Fruit fly (Drosophila melanogaster) S2 (cell line): ENCODE results near the gene Noa36.

Source experiments
- CG8478 ChIP-seq: fragments of >200 bp; optimal IDR thresholded peaks from 2 replicates; lab custom pipeline; 2018
- CTCF ChIP-seq, 2 experiments: fragments of >200 bp; optimal IDR thresholded peaks; 2 replicates each; lab custom pipeline; 2018

Noa36 gene

DNA sequence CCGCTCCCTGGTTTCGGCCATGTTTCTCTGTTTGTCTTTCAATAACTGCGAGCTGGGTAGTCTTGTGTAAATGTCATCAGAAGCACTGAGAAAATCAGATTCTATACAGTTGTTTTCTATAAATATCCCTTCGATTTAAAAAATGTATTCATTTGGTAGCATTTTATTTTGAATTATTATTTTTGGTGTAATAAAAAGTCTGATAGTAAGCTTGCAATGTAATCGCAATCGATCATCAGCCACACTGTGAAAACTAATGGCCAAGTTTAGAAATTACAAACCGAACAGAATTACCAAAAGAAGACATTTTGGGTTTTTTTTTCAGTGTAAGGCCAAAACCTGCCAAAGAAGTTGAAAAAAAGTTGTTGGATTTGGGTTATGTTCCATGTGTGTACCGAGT is 21.7 kb upstream of the Noa36 start:
- TF ChIP-seq CG8478 (lab: Kevin White, UChicago) (no peak), CTCF (optimal IDR thresholded peaks at IDR 0.05; lab: Kevin White, UChicago) (no peak)

- TF ChIP-seq CG8478 (lab: Kevin White, UChicago): no peak
- TF ChIP-seq CTCF (optimal IDR thresholded peaks at IDR 0.05; lab: Kevin White, UChicago): peak in 1 of 2 experiments; percentile 42
Observed at dm6 chr3R:28605835-28606234, 6.7 kb upstream of the Noa36 start, which contains the start of gene CG9986. Gene CG9986 (plus strand): TSS chr3R:28606079.

dm6 chr3R:28603561-28603960 is 4.5 kb upstream of the Noa36 start:
- TF ChIP-seq CTCF (optimal IDR thresholded peaks at IDR 0.05; lab: Kevin White, UChicago) (no peak), CG8478 (lab: Kevin White, UChicago) (no peak)

dm6 chr3R:28600144-28600792 is 1.2 kb upstream of the Noa36 start:
- no peak for TF ChIP-seq CG8478 (lab: Kevin White, UChicago)
- TF ChIP-seq CTCF (optimal IDR thresholded peaks at IDR 0.05; lab: Kevin White, UChicago): no peak

DNA sequence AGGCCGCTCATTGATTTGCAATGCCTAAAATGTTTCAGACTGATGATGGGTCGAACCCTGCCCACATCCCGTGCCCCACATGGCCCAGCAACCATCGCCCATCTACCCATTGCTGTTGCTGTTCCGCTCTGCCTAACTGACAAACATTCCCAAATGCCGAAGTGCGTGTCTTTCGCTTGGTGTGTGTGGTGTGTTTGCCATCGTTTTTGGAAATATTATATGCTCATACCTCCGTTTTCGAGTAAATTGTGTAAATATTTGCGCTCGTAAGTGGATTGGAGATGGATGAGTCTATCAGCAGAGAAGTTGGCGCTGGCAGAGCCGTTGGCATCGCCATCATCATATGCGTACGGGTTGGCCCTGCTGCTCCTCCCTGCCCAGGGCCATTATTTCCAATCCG is 1.6 kb downstream of the Noa36 start:
- TF ChIP-seq CG8478 (lab: Kevin White, UChicago) (no peak), CTCF (optimal IDR thresholded peaks at IDR 0.05; lab: Kevin White, UChicago) (no peak)

DNA sequence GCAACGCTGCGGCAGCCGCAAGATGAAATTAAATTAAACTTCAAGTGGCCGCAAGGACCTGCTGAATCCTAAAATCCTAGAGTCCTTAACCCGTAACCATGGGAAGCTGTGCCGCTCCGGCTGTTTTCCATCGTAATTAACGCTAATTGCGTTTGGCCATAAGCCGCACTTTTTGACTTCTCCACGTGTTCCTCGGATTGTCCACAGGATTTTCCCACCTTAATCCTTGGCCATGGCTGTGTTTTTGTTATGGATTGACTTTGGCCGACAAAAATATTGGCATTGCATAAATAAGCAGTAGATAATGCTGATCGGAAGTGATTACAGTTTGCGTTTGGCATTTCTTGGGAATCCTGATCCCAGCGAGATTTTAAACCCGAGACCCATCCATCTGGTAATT is 2.7 kb downstream of the Noa36 start:
- TF ChIP-seq CTCF (optimal IDR thresholded peaks at IDR 0.05; lab: Kevin White, UChicago): no peak

DNA sequence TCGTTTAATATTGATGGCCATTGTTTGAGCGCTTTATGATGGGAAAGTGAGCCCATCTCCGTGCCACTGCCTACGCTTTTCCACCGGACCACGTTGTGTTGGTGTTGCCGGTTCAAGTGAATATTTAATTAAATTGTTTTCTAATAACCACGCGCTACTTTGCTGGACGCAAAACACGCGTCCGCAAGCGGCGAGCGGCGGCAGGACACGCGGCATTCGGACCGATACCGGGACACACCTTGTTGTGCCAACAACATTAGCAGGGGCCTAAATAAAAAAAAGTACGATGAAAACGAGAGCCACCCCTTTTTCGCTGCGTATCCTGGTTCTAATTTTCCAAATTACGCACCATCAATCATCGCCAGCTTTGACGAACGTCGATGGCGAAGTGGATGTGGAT is 3.2 kb downstream of the Noa36 start:
- no peak for TF ChIP-seq CTCF (optimal IDR thresholded peaks at IDR 0.05; lab: Kevin White, UChicago)
- no peak for TF ChIP-seq CG8478 (lab: Kevin White, UChicago)

DNA sequence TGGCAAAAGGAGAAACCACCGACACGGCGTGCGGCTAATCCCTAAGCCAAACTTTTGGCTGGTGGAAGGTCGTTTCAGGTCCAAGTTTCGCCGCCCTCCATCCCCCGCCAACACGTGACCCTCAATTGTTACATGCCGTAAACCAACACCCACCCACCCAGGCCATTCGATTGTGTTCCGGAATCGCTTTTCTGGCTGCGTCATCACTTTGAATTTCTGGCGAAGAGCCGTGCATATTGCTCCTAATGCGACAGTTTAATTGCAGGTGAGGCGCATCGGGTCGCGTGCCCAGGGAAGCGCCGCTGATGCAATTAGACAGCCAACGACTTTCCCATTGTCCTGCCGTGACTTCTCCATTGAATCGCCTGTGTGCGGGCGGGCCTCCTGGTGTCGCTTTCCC is 4.2 kb downstream of the Noa36 start:
- TF ChIP-seq CTCF (optimal IDR thresholded peaks at IDR 0.05; lab: Kevin White, UChicago) (no peak), CG8478 (lab: Kevin White, UChicago) (no peak)

DNA sequence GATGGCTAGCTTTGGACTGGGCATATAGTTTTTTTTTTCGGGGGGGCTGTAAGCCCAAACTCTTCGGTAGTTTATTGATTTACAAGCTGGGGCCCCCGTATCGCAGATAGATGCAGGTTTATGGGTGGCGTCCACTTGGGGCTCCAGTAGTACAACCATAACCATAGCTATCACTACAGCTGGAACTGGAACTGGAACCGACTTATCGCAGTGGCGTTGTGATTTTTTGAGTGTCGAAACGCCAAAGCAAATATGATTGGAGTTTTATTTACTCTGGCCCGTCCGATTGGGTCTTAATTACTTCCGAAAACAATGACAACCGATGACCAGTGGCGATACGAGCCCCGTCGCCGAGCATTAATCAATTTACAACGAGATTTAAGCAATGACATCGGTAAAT is 8.6 kb downstream of the Noa36 start:
- TF ChIP-seq CTCF (optimal IDR thresholded peaks at IDR 0.05; lab: Kevin White, UChicago) (no peak), CG8478 (lab: Kevin White, UChicago) (no peak)

DNA sequence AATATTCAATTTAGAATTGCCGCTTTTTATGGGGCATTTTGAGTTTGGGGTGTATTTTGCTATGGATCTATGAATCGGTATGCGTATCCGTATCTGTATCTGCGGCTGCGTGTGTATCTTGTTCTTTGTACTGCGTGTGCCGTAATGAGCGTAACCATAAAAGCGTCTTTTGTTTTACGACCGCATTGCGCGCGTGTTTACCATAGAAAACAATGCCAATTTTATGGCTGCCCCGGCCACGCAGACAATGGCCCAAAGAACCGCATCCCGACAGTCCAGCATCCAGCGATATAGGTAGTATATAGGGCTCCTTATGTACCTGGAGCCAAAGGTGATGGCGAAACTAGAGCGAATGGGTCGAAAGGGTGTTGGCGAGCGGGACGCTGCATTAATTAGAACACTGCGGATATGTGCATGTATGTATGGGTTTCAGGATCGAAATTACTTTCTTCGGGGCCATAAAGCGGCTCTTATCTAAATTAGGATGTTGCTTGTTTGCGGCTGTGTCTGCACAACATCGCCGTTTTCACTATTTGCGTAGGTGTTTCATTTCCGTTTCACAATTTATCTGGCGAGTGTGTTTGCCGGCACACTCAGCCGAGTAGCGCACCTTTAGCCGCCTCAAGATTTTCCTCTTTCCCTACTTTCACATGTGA is 10.6 kb downstream of the Noa36 start:
- no peak for TF ChIP-seq CG8478 (lab: Kevin White, UChicago)
- TF ChIP-seq CTCF (optimal IDR thresholded peaks at IDR 0.05; lab: Kevin White, UChicago): no peak

DNA sequence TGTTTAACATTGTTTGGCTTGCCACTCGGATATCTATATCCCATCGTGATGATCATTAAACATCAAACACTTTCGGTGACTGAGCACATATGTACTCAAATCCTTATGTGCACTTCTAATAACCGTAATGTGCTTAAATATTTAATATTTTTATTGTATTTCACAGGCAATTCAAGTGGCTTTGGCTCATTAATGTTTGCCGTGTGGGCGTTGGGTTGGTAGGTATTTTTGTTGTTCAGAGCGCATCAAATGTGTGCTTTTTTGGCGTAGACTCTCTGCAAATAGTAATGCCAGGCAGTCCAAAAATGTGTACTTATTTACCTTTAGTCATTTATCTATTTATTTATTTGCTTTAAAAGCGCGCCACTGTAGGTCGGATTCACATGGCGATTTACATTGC is 12.1 kb downstream of the Noa36 start:
- TF ChIP-seq CTCF (optimal IDR thresholded peaks at IDR 0.05; lab: Kevin White, UChicago) (no peak), CG8478 (lab: Kevin White, UChicago) (no peak)

DNA sequence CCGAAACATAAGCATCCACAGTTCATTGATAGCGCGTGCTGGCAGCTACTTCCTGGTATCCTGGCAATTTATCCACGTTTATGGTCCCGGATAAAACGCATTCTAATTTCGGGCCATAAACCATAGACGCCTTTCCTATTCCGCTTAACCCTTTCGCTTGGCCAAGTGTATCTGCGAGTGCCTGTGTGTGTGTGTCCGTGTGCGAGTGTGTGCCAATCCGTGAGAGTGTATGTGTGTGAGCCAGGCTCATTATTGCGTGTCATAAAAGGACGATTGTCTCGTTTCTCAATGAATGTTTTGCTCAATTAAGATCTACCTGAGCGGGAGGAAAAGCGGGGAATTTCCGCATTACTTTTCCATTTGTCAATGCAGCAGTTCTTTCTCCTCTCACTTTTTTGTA is 12.9 kb downstream of the Noa36 start:
- TF ChIP-seq CG8478 (lab: Kevin White, UChicago): no peak
- TF ChIP-seq CTCF (optimal IDR thresholded peaks at IDR 0.05; lab: Kevin White, UChicago): no peak

DNA sequence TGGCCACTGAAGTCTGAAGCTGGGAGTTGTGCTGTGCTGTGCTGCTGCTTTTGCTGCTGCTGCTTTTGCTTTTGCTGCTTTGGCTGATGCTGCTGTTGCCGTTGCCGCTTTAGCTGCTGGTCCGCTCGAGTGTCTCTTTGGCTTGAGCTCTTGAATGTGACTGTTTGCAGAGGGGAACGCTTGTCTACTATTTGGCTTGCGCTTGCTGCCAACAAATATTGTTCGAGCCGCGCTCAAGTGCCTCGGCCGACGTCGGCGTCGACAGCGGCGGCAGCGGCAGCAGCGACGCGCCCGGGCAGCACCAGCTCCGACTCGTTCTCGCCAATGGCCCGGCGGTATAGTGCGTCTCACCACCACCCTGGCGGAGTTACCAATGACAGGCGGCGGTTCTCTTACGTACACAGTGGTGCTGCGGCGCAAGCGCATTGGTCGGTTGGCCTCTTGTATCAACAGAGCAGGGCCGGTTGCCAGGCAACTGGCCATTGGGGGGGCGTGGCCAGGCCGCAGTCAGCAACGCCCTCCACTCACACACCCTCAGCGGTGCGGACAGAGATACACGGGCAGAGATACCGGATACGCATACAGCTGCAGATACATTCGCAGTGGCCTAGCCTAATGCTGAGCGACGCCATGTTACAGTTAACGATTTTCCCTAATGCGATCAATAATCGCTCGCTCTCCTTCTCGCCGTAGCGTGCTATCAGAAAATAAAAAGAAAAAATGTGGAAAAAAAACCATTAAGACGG is 13.8 kb downstream of the Noa36 start, which contains the start of gene fkh:
TSS of gene fkh (minus strand) at position 189 of the 746 bp plus-strand sequence.
- no peak for TF ChIP-seq CG8478 (lab: Kevin White, UChicago)

DNA sequence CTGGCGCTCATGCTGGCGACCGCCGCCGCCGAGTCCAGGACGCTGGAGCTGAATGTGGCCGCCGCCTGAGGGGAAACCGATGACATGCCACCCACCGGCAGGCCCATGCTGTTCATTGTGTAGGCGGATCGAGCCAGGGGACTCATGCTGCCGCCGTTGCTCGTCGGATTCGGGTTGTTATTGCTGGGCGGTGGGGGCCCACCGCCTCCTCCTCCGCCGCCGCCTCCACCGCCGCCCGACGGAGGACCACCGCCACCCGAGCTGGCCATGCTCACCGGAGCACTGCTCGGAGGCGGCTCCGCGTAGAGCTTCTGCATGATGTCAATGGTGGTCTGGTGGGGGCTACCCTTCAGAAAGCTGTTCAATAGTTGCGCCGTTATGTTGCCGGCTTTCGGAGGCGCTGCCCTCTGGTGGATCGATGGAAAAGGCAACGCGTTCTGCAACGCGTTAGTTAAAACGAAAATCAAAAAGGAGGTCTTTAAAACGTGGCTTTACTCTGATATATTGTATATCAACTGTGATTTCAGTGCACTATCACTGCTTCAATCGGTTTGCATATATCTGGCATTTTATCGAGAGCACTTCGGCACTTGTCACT is 14.8 kb downstream of the Noa36 start:
- TF ChIP-seq CTCF (optimal IDR thresholded peaks at IDR 0.05; lab: Kevin White, UChicago): no peak
- no peak for TF ChIP-seq CG8478 (lab: Kevin White, UChicago)

dm6 chr3R:28582629-28583028 is 16.5 kb downstream of the Noa36 start:
- no peak for TF ChIP-seq CG8478 (lab: Kevin White, UChicago)
- no peak for TF ChIP-seq CTCF (optimal IDR thresholded peaks at IDR 0.05; lab: Kevin White, UChicago)
